Fruit fly (Drosophila melanogaster) whole organism, embryonic: ENCODE results near the gene Non3.

ENCODE experiments used
- BtbVII ChIP-seq: fragments of 200-800 bp; sonication (Bioruptor generic); optimal IDR thresholded peaks from 3 replicates; lab custom pipeline; 2017; ENCODE audit warnings: missing biosample characterization, mild to moderate bottlenecking, missing genetic modification characterization
- CG10462 ChIP-seq: fragments of 200-800 bp; sonication (Bioruptor generic); optimal IDR thresholded peaks from 2 replicates; lab custom pipeline; 2016; ENCODE audit warnings: missing biosample characterization, missing genetic modification characterization
- CG10565 ChIP-seq: fragments of 200-800 bp; sonication (Bioruptor generic); optimal IDR thresholded peaks from 3 replicates; lab custom pipeline; 2016; ENCODE audit warnings: missing biosample characterization, mild to moderate bottlenecking, missing genetic modification characterization
- CG1233 ChIP-seq: fragments of 200-800 bp; sonication (Bioruptor generic); optimal IDR thresholded peaks from 4 replicates; lab custom pipeline; 2018; ENCODE audit warnings: missing biosample characterization, mild to moderate bottlenecking, missing genetic modification characterization
- CG12659 ChIP-seq: fragments of 200-800 bp; sonication (Bioruptor generic); optimal IDR thresholded peaks from 3 replicates; lab custom pipeline; 2017; ENCODE audit warnings: mild to moderate bottlenecking, missing biosample characterization, missing genetic modification reagents, missing genetic modification characterization
- CG13624 ChIP-seq: fragments of 200-800 bp; sonication (Bioruptor generic); optimal IDR thresholded peaks from 2 replicates; lab custom pipeline; 2016; ENCODE audit warnings: missing biosample characterization, missing genetic modification characterization
- CG14014 ChIP-seq: fragments of 200-800 bp; sonication (Bioruptor generic); IDR thresholded peaks from 2 replicates; pipeline ENCODE4 v1.3.6; 2022; ENCODE audit warnings: missing biosample characterization, missing genetic modification characterization
- CG14667 ChIP-seq: fragments of 200-800 bp; sonication (Bioruptor generic); IDR thresholded peaks from 2 replicates; pipeline ENCODE4 v1.3.6; 2022; ENCODE audit warnings: missing biosample characterization, missing genetic modification characterization
- CG15514 ChIP-seq: fragments of 200-800 bp; sonication (Bioruptor generic); optimal IDR thresholded peaks from 3 replicates; lab custom pipeline; 2017; ENCODE audit warnings: missing biosample characterization, missing genetic modification characterization, mild to moderate bottlenecking, moderate library complexity, missing genetic modification reagents
- CG16863 ChIP-seq: fragments of 200-800 bp; sonication (Bioruptor generic); optimal IDR thresholded peaks from 3 replicates; lab custom pipeline; 2016; ENCODE audit warnings: missing biosample characterization, missing genetic modification characterization
- CG17568 ChIP-seq: fragments of 200-800 bp; sonication (Bioruptor generic); optimal IDR thresholded peaks from 2 replicates; lab custom pipeline; 2018; ENCODE audit warnings: missing biosample characterization, mild to moderate bottlenecking, missing genetic modification characterization, moderate library complexity
- CG31365 ChIP-seq: fragments of 200-800 bp; sonication (Bioruptor generic); optimal IDR thresholded peaks from 2 replicates; lab custom pipeline; 2018; ENCODE audit warnings: missing biosample characterization, mild to moderate bottlenecking, missing genetic modification characterization
- CG31388 ChIP-seq: fragments of 200-800 bp; sonication (Bioruptor generic); optimal IDR thresholded peaks from 2 replicates; lab custom pipeline; 2016; ENCODE audit warnings: missing biosample characterization, missing genetic modification characterization
- CG3847 ChIP-seq: fragments of 200-800 bp; sonication (Bioruptor generic); IDR thresholded peaks from 2 replicates; pipeline ENCODE4 v1.3.6; 2022; ENCODE audit warnings: missing biosample characterization, missing genetic modification characterization
- CG4424 ChIP-seq: fragments of 200-800 bp; sonication (Bioruptor generic); optimal IDR thresholded peaks from 3 replicates; lab custom pipeline; 2016; ENCODE audit warnings: missing biosample characterization, missing genetic modification characterization
- CG6683 ChIP-seq: fragments of 200-800 bp; sonication (Bioruptor generic); optimal IDR thresholded peaks from 2 replicates; lab custom pipeline; 2017; ENCODE audit warnings: missing biosample characterization, mild to moderate bottlenecking, missing genetic modification characterization, missing genetic modification reagents
- CG6791 ChIP-seq: fragments of 200-800 bp; sonication (Bioruptor generic); IDR thresholded peaks from 3 replicates; pipeline ENCODE4 v1.3.6; 2022; ENCODE audit warnings: missing biosample characterization, missing genetic modification characterization; ENCODE audit not compliant: partially characterized antibody
- CG6813 ChIP-seq: fragments of 200-800 bp; sonication (Bioruptor generic); optimal IDR thresholded peaks from 2 replicates; lab custom pipeline; 2017; ENCODE audit warnings: missing biosample characterization, missing genetic modification characterization, mild to moderate bottlenecking, moderate library complexity, missing genetic modification reagents
- CG7271 ChIP-seq: fragments of 200-800 bp; sonication (Bioruptor generic); optimal IDR thresholded peaks from 2 replicates; lab custom pipeline; 2018; ENCODE audit warnings: missing biosample characterization, mild to moderate bottlenecking, missing genetic modification characterization, moderate library complexity
- CG9215 ChIP-seq: fragments of 200-800 bp; sonication (Bioruptor generic); IDR thresholded peaks from 2 replicates; pipeline ENCODE4 v1.3.6; 2022; ENCODE audit warnings: missing biosample characterization, missing genetic modification characterization
- Camta ChIP-seq: fragments of 200-800 bp; sonication (Bioruptor generic); optimal IDR thresholded peaks from 2 replicates; lab custom pipeline; 2016; ENCODE audit warnings: missing biosample characterization, missing genetic modification characterization
- Dbx ChIP-seq: fragments of 200-800 bp; sonication (Bioruptor generic); IDR thresholded peaks from 3 replicates; pipeline ENCODE4 v1.3.6; 2022; ENCODE audit warnings: missing biosample characterization, missing genetic modification characterization
- Dip2 ChIP-seq: fragments of 200-800 bp; sonication (Bioruptor generic); IDR thresholded peaks from 2 replicates; pipeline ENCODE4 v1.3.6; 2022; ENCODE audit warnings: missing biosample characterization, missing genetic modification characterization
- Dp ChIP-seq: fragments of 200-800 bp; sonication (Bioruptor generic); optimal IDR thresholded peaks from 2 replicates; lab custom pipeline; 2018; ENCODE audit warnings: missing biosample characterization, mild to moderate bottlenecking, missing genetic modification characterization, moderate library complexity
- E2f2 ChIP-seq: fragments of 200-800 bp; sonication (Bioruptor generic); IDR thresholded peaks from 2 replicates; pipeline ENCODE4 v1.3.6; 2022; ENCODE audit warnings: missing biosample characterization, missing genetic modification characterization
- Elba2 ChIP-seq: fragments of 200-800 bp; sonication (Bioruptor generic); optimal IDR thresholded peaks from 3 replicates; lab custom pipeline; 2016; ENCODE audit warnings: missing biosample characterization, missing genetic modification characterization
- Fer2 ChIP-seq: fragments of 200-800 bp; sonication (Bioruptor generic); optimal IDR thresholded peaks from 2 replicates; lab custom pipeline; 2018; ENCODE audit warnings: missing biosample characterization, mild to moderate bottlenecking, missing genetic modification characterization, moderate library complexity
- Hmx ChIP-seq: fragments of 200-800 bp; sonication (Bioruptor generic); optimal IDR thresholded peaks from 2 replicates; lab custom pipeline; 2016; ENCODE audit warnings: missing biosample characterization, missing genetic modification characterization
- Mes4 ChIP-seq: fragments of 200-800 bp; sonication (Bioruptor generic); optimal IDR thresholded peaks from 2 replicates; lab custom pipeline; 2016; ENCODE audit warnings: missing biosample characterization, missing genetic modification characterization
- NFAT ChIP-seq: fragments of 200-800 bp; sonication (Bioruptor generic); IDR thresholded peaks from 2 replicates; pipeline ENCODE4 v1.3.6; 2022; ENCODE audit warnings: missing biosample characterization, missing genetic modification characterization
- Poxn ChIP-seq: fragments of 200-800 bp; sonication (Bioruptor generic); IDR thresholded peaks from 2 replicates; pipeline ENCODE4 v1.3.6; 2022; ENCODE audit warnings: missing biosample characterization, missing genetic modification characterization
- Rfx ChIP-seq: fragments of 200-800 bp; sonication (Bioruptor generic); IDR thresholded peaks from 2 replicates; pipeline ENCODE4 v1.3.6; 2022; ENCODE audit warnings: missing biosample characterization, missing genetic modification characterization
- Ssrp ChIP-seq: fragments of 200-800 bp; sonication (Bioruptor generic); optimal IDR thresholded peaks from 2 replicates; lab custom pipeline; 2018; ENCODE audit warnings: missing biosample characterization, mild to moderate bottlenecking, missing genetic modification characterization, moderate library complexity
- Tbp ChIP-seq: fragments of >200 bp; optimal IDR thresholded peaks from 2 replicates; lab custom pipeline; 2018; ENCODE audit warnings: missing biosample characterization, missing genetic modification characterization
- Vsx1 ChIP-seq: fragments of 200-800 bp; sonication (Bioruptor generic); optimal IDR thresholded peaks from 2 replicates; lab custom pipeline; 2017; ENCODE audit warnings: missing biosample characterization, mild to moderate bottlenecking, missing genetic modification characterization, missing genetic modification reagents
- Xrp1 ChIP-seq: fragments of 200-800 bp; sonication (Bioruptor generic); IDR thresholded peaks from 2 replicates; pipeline ENCODE4 v1.3.6; 2022; ENCODE audit warnings: missing biosample characterization, missing genetic modification characterization
- abd-A ChIP-seq: fragments of 200-800 bp; sonication (Bioruptor generic); optimal IDR thresholded peaks from 3 replicates; lab custom pipeline; 2019; ENCODE audit warnings: missing biosample characterization, mild to moderate bottlenecking, missing genetic modification characterization, moderate library complexity
- al ChIP-seq: fragments of 200-800 bp; sonication (Bioruptor generic); IDR thresholded peaks from 2 replicates; pipeline ENCODE4 v1.3.6; 2022; ENCODE audit warnings: missing biosample characterization, missing genetic modification characterization
- cas ChIP-seq: fragments of 200-800 bp; sonication (Bioruptor generic); IDR thresholded peaks from 2 replicates; pipeline ENCODE4 v1.3.6; 2022; ENCODE audit warnings: missing biosample characterization, missing genetic modification characterization
- cg ChIP-seq: fragments of 200-800 bp; sonication (Bioruptor generic); optimal IDR thresholded peaks from 3 replicates; lab custom pipeline; 2019; ENCODE audit warnings: missing biosample characterization, mild to moderate bottlenecking, missing genetic modification characterization, moderate library complexity
- ci ChIP-seq: fragments of 200-800 bp; sonication (Bioruptor generic); IDR thresholded peaks from 3 replicates; pipeline ENCODE4 v1.3.6; 2022; ENCODE audit warnings: missing biosample characterization, missing genetic modification characterization
- grn ChIP-seq: fragments of 200-800 bp; sonication (Bioruptor generic); optimal IDR thresholded peaks from 3 replicates; lab custom pipeline; 2017; ENCODE audit warnings: missing biosample characterization, missing genetic modification characterization
- luna ChIP-seq: fragments of 200-800 bp; sonication (Bioruptor generic); optimal IDR thresholded peaks from 2 replicates; lab custom pipeline; 2016; ENCODE audit warnings: missing biosample characterization, missing genetic modification characterization
- pum ChIP-seq: fragments of 200-800 bp; sonication (Bioruptor generic); optimal IDR thresholded peaks from 2 replicates; lab custom pipeline; 2016; ENCODE audit warnings: missing biosample characterization, missing genetic modification characterization
- salm ChIP-seq: fragments of 200-800 bp; sonication (Bioruptor generic); optimal IDR thresholded peaks from 2 replicates; lab custom pipeline; 2018; ENCODE audit warnings: missing biosample characterization, mild to moderate bottlenecking, missing genetic modification characterization
- yki ChIP-seq: fragments of >200 bp; optimal IDR thresholded peaks from 3 replicates; lab custom pipeline; 2018

Non3 gene

DNA sequence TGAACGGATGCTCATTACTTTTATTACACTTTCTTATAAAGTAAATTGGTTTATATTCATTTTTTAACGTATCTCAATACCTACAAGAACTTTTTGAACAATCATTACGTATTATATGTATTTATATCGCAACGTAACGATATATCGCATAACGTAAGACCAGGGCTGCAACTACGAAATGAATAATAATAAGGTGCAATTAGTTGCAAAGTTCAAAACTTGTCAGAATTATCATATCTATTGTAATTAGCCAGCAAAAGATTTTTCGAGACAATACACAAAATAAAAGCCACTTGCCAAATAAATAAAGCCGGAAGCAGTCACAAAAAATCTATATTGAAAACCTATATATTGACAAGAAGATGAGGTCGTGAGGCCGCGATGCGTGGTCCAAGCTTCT is 8.2 kb upstream of the Non3 start (continued):
- TF ChIP-seq CG7271 (no peak), cas (GFP tag; lab: Robert Waterston, UW) (no peak), BtbVII (GFP tag; lab: Kevin White, UChicago) (no peak), CG17568 (GFP tag; lab: Kevin White, UChicago) (no peak), grn (GFP tag; lab: Kevin White, UChicago) (no peak), CG31365 (tag; lab: Kevin White, UChicago) (no peak), CG6683 (GFP tag; lab: Kevin White, UChicago) (no peak), Hmx (GFP tag; lab: Kevin White, UChicago) (no peak), abd-A (tag; lab: Kevin White, UChicago) (no peak), Rfx (GFP tag; lab: Robert Waterston, UW) (peak; percentile 54), al (GFP tag; lab: Robert Waterston, UW) (0 out of 2 replicates have a peak, but pooled peaks have one; percentile 10), Dp (GFP tag; lab: Kevin White, UChicago) (peak; percentile 48), Tbp (GFP tag; lab: Kevin White, UChicago) (no peak), yki (no peak), Xrp1 (GFP tag; lab: Robert Waterston, UW) (no peak), Fer2 (tag; lab: Kevin White, UChicago) (no peak), Dip2 (GFP tag; lab: Robert Waterston, UW) (no peak), Vsx1 (GFP tag; lab: Kevin White, UChicago) (no peak), pum (GFP tag; lab: Kevin White, UChicago) (peak; percentile 24), Mes4 (GFP tag; lab: Kevin White, UChicago) (no peak), Elba2 (GFP tag; lab: Kevin White, UChicago) (no peak), CG1233 (GFP tag; lab: Kevin White, UChicago) (no peak), CG3847 (GFP tag; lab: Robert Waterston, UW) (no peak), Camta (GFP tag; lab: Kevin White, UChicago) (peak; percentile 28), CG14014 (GFP tag; lab: Robert Waterston, UW) (peak; percentile 48; the same call in 1 of the 2 replicates), CG14667 (GFP tag; lab: Robert Waterston, UW) (no peak), CG10565 (GFP tag; lab: Kevin White, UChicago) (no peak), cg (GFP tag; lab: Kevin White, UChicago) (no peak), CG6791 (peak; percentile 67), CG31388 (GFP tag; lab: Kevin White, UChicago) (no peak), Ssrp (tag; lab: Kevin White, UChicago) (peak; percentile 4), CG10462 (no peak), salm (tag; lab: Kevin White, UChicago) (no peak), Dbx (GFP tag; lab: Robert Waterston, UW) (peak; percentile 37; the same call in 1 of the 3 replicates), CG15514 (GFP tag; lab: Kevin White, UChicago) (peak; percentile 69), luna (GFP tag; lab: Kevin White, UChicago) (no peak), Poxn (GFP tag; lab: Robert Waterston, UW) (no peak), CG4424 (GFP tag; lab: Kevin White, UChicago) (peak; percentile 37), E2f2 (GFP tag; lab: Robert Waterston, UW) (peak; percentile 66), CG12659 (GFP tag; lab: Kevin White, UChicago) (peak; percentile 39), CG13624 (GFP tag; lab: Kevin White, UChicago) (no peak), ci (GFP tag; lab: Robert Waterston, UW) (no peak), NFAT (GFP tag; lab: Robert Waterston, UW) (peak; percentile 39; the same call in 1 of the 2 replicates), CG16863 (GFP tag; lab: Kevin White, UChicago) (peak; percentile 12), CG6813 (GFP tag; lab: Kevin White, UChicago) (no peak), CG9215 (GFP tag; lab: Robert Waterston, UW) (no peak)
